Worm (Caenorhabditis elegans) whole organism, young adult: ENCODE data around the gene rhy-1.

Experiments used
- dpff-1 ChIP-seq: sonication (generic microtip); optimal IDR thresholded peaks from 2 replicates; lab custom pipeline; 2017; ENCODE audit warnings: mild to moderate bottlenecking, missing genetic modification characterization, missing compliant biosample characterization
- ets-4 ChIP-seq: fragments of 200-800 bp; sonication (Bioruptor generic); optimal IDR thresholded peaks from 2 replicates; lab custom pipeline; 2018; ENCODE audit warnings: mild to moderate bottlenecking, missing genetic modification characterization, missing compliant biosample characterization
- lin-40 ChIP-seq: sonication (generic microtip); optimal IDR thresholded peaks from 2 replicates; lab custom pipeline; 2016; ENCODE audit warnings: missing genetic modification characterization, mild to moderate bottlenecking, missing compliant biosample characterization, missing genotype, missing genetic modification reagents

- no peak for TF ChIP-seq dpff-1 (tag; lab: Kevin White, UChicago)
- no peak for TF ChIP-seq lin-40 (tag; lab: Kevin White, UChicago)
- no peak for TF ChIP-seq ets-4
These were observed 15.2 kb upstream of the rhy-1 start, which contains the start of gene W07A12.4 for ce11 chrII:9145961-9146360.
